Worm (Caenorhabditis elegans) whole organism, L2 larva: ENCODE measurements around the gene sna-3.

Experiments
- R02D3.7 ChIP-seq: fragments of 150-350 bp; optimal IDR thresholded peaks from 2 replicates; lab custom pipeline; 2014; ENCODE audit warnings: missing biosample characterization, missing genetic modification characterization
- nhr-11 ChIP-seq: fragments of 150-350 bp; optimal IDR thresholded peaks from 2 replicates; lab custom pipeline; 2014; ENCODE audit warnings: missing biosample characterization, missing genetic modification characterization
- sma-9 ChIP-seq, 2 experiments: fragments of 150-350 bp in 1 of 2; sonication (generic microtip) in 1 of 2; optimal IDR thresholded peaks; 2 replicates each; lab custom pipeline; 2014 to 2016; ENCODE audit warnings: missing genetic modification characterization in 2 of 2, mild to moderate bottlenecking in 1 of 2, missing biosample characterization in 1 of 2, missing compliant biosample characterization in 1 of 2, missing genetic modification reagents in 1 of 2, moderate library complexity in 1 of 2
- unc-62 ChIP-seq: fragments of 150-350 bp; optimal IDR thresholded peaks from 2 replicates; lab custom pipeline; 2014; ENCODE audit warnings: missing biosample characterization, missing genetic modification reagents, missing genetic modification characterization

ce11 chrIII:6254737-6255136 lies 48.7 kb upstream of the sna-3 start, which contains the start of gene srg-8:
- TF ChIP-seq sma-9 (GFP tag; optimal IDR thresholded peaks at IDR 0.05; lab: Kevin White, UChicago) (no peak), sma-9 (tag; optimal IDR thresholded peaks at IDR 0.05; lab: Kevin White, UChicago) (no peak), nhr-11 (tag; lab: Kevin White, UChicago) (no peak), R02D3.7 (no peak), unc-62 (GFP tag; lab: Kevin White, UChicago) (no peak)
